Worm (Caenorhabditis elegans): Measurements from ENCODE around the gene pigt-1.
A peak's percentile ranks its signal among the peaks of the same experiment; 100 is the strongest.

The pigt-1 gene

ce11 chrV:10924731-10925130 is 33.9 kb downstream of the pigt-1 start, which contains the start of gene F58B4.6:
TSS of gene F58B4.6 (plus strand) at chrV:10925031.
- TF ChIP-seq ztf-11 (tag; optimal IDR thresholded peaks at IDR 0.05) = no peak
- TF ChIP-seq nhr-76 (tag; optimal IDR thresholded peaks at IDR 0.05) = no peak
- peak; percentile 71 for TF ChIP-seq fkh-8 (tag; optimal IDR thresholded peaks at IDR 0.05)
- peak; percentile 20 for TF ChIP-seq nhr-47 (tag; optimal IDR thresholded peaks at IDR 0.05)
- no peak for TF ChIP-seq mep-1 (tag; optimal IDR thresholded peaks at IDR 0.05)
- no peak for TF ChIP-seq C34B4.2 (tag; optimal IDR thresholded peaks at IDR 0.05)
- no peak for TF ChIP-seq nhr-28 (tag; optimal IDR thresholded peaks at IDR 0.05)
- no peak for TF ChIP-seq lin-14 (GFP tag; optimal IDR thresholded peaks at IDR 0.05)
- TF ChIP-seq ama-1 (optimal IDR thresholded peaks at IDR 0.05) = no peak
- no peak for TF ChIP-seq ceh-88 (GFP tag; IDR thresholded peaks at IDR 0.05)
- TF ChIP-seq nhr-71 (tag; optimal IDR thresholded peaks at IDR 0.05) = peak; percentile 12
- no peak for TF ChIP-seq unc-98 (GFP tag; IDR thresholded peaks at IDR 0.05)
- peak; percentile 17 for TF ChIP-seq pax-3 (tag; optimal IDR thresholded peaks at IDR 0.05)

DNA sequence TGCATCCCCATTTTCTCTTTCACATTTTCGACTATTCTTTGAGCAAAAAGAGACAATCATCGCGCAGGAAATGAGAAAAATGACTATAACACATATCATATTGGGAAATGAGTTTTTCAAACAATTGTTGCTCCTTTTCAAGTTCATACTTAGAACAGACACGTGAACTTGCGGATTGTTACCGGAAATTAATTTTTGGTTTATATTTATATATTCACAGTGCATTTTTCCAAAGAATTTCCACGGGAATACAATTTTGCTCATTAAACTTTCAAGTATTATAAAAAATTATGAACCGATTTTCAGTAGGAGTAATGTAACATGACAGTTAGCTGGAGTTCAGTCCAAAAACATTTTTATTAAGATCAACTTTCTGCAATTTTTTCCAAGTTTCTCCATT is 35.4 kb downstream of the pigt-1 start, which contains the start of gene F58B4.7:
Gene F58B4.7, minus strand, starts transcription at position 101 of the 400 bp plus-strand sequence.
- no peak for TF ChIP-seq lsy-2 (tag; optimal IDR thresholded peaks at IDR 0.05)
- TF ChIP-seq ceh-63 (GFP tag; optimal IDR thresholded peaks at IDR 0.05) = no peak
- TF ChIP-seq tbx-2 (tag; optimal IDR thresholded peaks at IDR 0.05) = no peak
- no peak for TF ChIP-seq unc-130 (tag; optimal IDR thresholded peaks at IDR 0.05)
- no peak for TF ChIP-seq lin-35 (GFP tag; optimal IDR thresholded peaks at IDR 0.05)
- no peak for TF ChIP-seq lin-14 (GFP tag; optimal IDR thresholded peaks at IDR 0.05)
- no peak for TF ChIP-seq unc-30 (tag; optimal IDR thresholded peaks at IDR 0.05)
- no peak for TF ChIP-seq dsc-1 (tag; optimal IDR thresholded peaks at IDR 0.05)
- no peak for TF ChIP-seq efl-1 (optimal IDR thresholded peaks at IDR 0.05)
- no peak for TF ChIP-seq efl-1 (GFP tag; optimal IDR thresholded peaks at IDR 0.05 in 1 of 2)

DNA sequence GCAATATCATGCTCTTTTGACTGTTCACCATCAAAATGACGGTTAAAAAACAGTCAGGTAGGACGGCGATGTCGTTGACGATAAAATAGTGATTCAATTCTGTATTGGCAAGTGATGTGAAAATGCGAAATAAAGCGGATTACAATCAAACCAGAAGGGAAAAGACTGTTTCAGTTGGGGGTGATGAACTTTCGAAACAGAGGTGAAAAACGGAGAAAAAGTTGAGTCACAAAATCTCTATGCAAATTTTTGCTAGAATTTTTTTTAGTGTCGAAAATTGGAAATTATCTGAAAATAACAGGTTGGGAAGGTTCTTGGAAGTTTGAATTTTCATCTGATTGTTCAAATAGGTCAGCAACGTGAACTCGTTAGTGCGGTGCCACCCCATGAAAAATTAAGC is 36.9 kb downstream of the pigt-1 start, which contains the start of gene nas-31:
Gene nas-31, minus strand, starts transcription at position 101 of the 400 bp plus-strand sequence.
- no peak for TF ChIP-seq C16A3.4 (tag; optimal IDR thresholded peaks at IDR 0.05)
- no peak for TF ChIP-seq nhr-90 (tag; optimal IDR thresholded peaks at IDR 0.05; ENCODE audit: poor library complexity)
- TF ChIP-seq unc-98 (GFP tag; IDR thresholded peaks at IDR 0.05) = no peak
- TF ChIP-seq hpl-2 (GFP tag; optimal IDR thresholded peaks at IDR 0.05) = no peak
- TF ChIP-seq zag-1 (tag; optimal IDR thresholded peaks at IDR 0.05) = no peak
- no peak for TF ChIP-seq fkh-10 (GFP tag; optimal IDR thresholded peaks at IDR 0.05)
- TF ChIP-seq alr-1 (tag; optimal IDR thresholded peaks at IDR 0.05; ENCODE audit: borderline replicate concordance) = no peak
- TF ChIP-seq C34B4.2 (tag; optimal IDR thresholded peaks at IDR 0.05) = no peak
- no peak for TF ChIP-seq ama-1 (optimal IDR thresholded peaks at IDR 0.05)

DNA sequence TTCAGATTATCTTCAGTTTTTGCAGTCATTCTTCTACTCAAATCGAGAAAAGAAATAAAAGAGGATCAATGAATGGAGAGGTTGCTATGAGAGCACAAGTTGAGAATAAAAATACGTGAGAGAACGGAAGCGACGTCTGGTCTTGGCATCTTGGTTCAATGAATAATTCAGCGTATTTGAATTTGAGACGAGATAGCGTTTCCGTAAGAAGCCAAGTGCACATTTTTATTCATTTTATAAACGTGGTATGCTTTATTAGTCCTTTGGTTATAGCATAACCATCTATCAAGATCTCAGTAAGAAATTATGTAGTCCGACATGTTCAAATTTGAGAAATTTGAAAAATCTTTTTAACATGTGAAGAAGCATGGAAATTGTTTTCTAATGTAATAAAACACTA is 40.2 kb downstream of the pigt-1 start, which contains the start of gene F58B4.2:
Gene F58B4.2, minus strand, starts transcription at position 101 of the 400 bp plus-strand sequence.
- TF ChIP-seq nhr-237 (tag; optimal IDR thresholded peaks at IDR 0.05) = no peak
- TF ChIP-seq unc-30 (tag; optimal IDR thresholded peaks at IDR 0.05) = no peak
- no peak for TF ChIP-seq ceh-63 (GFP tag; optimal IDR thresholded peaks at IDR 0.05)
- no peak for TF ChIP-seq dpl-1 (GFP tag; optimal IDR thresholded peaks at IDR 0.05)
- TF ChIP-seq hlh-4 (tag; optimal IDR thresholded peaks at IDR 0.05) = no peak
- no peak for TF ChIP-seq nhr-47 (tag; optimal IDR thresholded peaks at IDR 0.05)
- no peak for TF ChIP-seq nhr-19 (GFP tag; conservative IDR thresholded peaks at IDR 0.05)
- no peak for TF ChIP-seq ceh-88 (GFP tag; IDR thresholded peaks at IDR 0.05)
- TF ChIP-seq egl-27 (tag; optimal IDR thresholded peaks at IDR 0.05) = no peak

DNA sequence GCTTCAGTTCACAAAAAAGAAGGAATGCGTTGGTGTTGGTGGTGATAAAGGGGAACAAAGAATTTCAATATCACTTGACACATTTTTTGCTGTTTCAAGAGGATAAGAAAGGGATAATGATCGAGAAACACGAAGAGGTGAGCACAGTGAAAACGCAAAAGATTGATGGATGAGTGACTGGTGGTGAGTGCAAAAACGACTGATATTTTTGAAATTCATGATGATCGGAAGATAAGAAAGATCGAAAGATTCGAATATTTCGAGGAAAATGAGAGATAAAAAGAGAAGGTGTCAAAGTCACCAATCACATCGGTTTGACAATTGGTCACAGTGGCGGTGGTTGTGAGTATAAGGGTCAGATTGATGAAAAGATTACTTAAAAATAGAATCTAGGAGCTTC is 42.7 kb downstream of the pigt-1 start:
- TF ChIP-seq rnt-1 (tag; optimal IDR thresholded peaks at IDR 0.05) = peak; percentile 44
- peak; percentile 53 for TF ChIP-seq nhr-71 (tag; optimal IDR thresholded peaks at IDR 0.05)
- TF ChIP-seq unc-86 (tag; optimal IDR thresholded peaks at IDR 0.05) = no peak
- peak; percentile 19 for TF ChIP-seq nhr-20 (tag; optimal IDR thresholded peaks at IDR 0.05)
- no peak for TF ChIP-seq ces-1 (GFP tag; optimal IDR thresholded peaks at IDR 0.05)
- peak in 1 of 2 experiments; percentile 36 for TF ChIP-seq lsy-2 (tag; optimal IDR thresholded peaks at IDR 0.05)
- TF ChIP-seq lin-14 (GFP tag; optimal IDR thresholded peaks at IDR 0.05) = peak; percentile 54
- no peak for TF ChIP-seq elt-2 (tag; optimal IDR thresholded peaks at IDR 0.05)
- no peak for TF ChIP-seq lin-13 (GFP tag; optimal IDR thresholded peaks at IDR 0.05)

Measured in whole organism, L1 larva.